Worm (Caenorhabditis elegans) whole organism, young adult: ENCODE results near the gene Y49F6B.2.

Experiments
- B0019.2 ChIP-seq: fragments of 200-800 bp; sonication (Bioruptor generic); conservative IDR thresholded peaks from 2 replicates; pipeline ENCODE4 v1.3.6; 2022; ENCODE audit warnings: missing genetic modification reagents, missing genetic modification characterization, missing compliant biosample characterization
- F49E8.2 ChIP-seq: sonication (generic microtip); optimal IDR thresholded peaks from 3 replicates; lab custom pipeline; 2017; ENCODE audit warnings: missing genetic modification characterization, mild to moderate bottlenecking, missing compliant biosample characterization, antibody characterized with exemption, moderate library complexity; ENCODE audit not compliant: insufficient read depth
- cebp-2 ChIP-seq: fragments of 200-800 bp; sonication (Bioruptor generic); IDR thresholded peaks from 2 replicates; pipeline ENCODE4 v1.3.6; 2022; ENCODE audit warnings: missing genetic modification characterization, missing compliant biosample characterization
- die-1 ChIP-seq: sonication (generic microtip); optimal IDR thresholded peaks from 2 replicates; lab custom pipeline; 2016; ENCODE audit warnings: missing genotype, mild to moderate bottlenecking, missing genetic modification characterization, missing compliant biosample characterization
- pha-4 ChIP-seq: fragments of 150-350 bp; sonication (generic microtip); optimal IDR thresholded peaks from 2 replicates; lab custom pipeline; 2014; ENCODE audit warnings: missing biosample characterization, missing genetic modification reagents, missing genetic modification characterization
- snpc-1.1 ChIP-seq: sonication (generic microtip); optimal IDR thresholded peaks from 2 replicates; lab custom pipeline; 2017; ENCODE audit warnings: missing genetic modification characterization, mild to moderate bottlenecking, missing compliant biosample characterization, antibody characterized with exemption, moderate library complexity, missing genotype, missing genetic modification reagents; ENCODE audit not compliant: insufficient read depth
- unc-62 ChIP-seq: fragments of 150-350 bp; optimal IDR thresholded peaks from 2 replicates; lab custom pipeline; 2014; ENCODE audit warnings: missing biosample characterization, missing genetic modification reagents, missing genetic modification characterization
- ztf-22 ChIP-seq: fragments of 200-800 bp; sonication (Bioruptor generic); optimal IDR thresholded peaks from 2 replicates; lab custom pipeline; 2018; ENCODE audit warnings: mild to moderate bottlenecking, missing genetic modification characterization, moderate library complexity, missing compliant biosample characterization

DNA sequence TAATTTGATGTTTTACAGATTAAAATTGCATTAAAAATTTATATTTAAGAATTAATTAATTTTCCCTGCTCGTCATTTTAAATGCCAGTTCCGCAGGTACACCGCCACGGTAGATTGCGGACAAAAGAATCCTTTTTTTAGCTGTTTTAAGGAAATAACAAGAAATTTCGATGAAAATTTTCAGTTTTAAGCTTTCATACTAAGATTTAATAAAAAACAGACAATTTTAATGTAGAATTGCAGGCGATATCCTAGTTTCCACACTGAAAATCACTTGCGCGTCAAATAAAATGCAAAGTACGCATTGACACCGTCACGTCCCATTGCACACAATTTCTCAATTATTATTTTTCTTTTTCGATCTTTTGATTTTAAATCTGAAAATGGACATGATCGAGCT is 50.7 kb downstream of the Y49F6B.2 start, which contains the start of gene dnc-3:
- no peak for TF ChIP-seq F49E8.2 (tag; lab: Kevin White, UChicago)
- no peak for TF ChIP-seq cebp-2 (GFP tag; lab: Robert Waterston, UW)
- no peak for TF ChIP-seq ztf-22
- no peak for TF ChIP-seq unc-62 (GFP tag; lab: Kevin White, UChicago)
- no peak for TF ChIP-seq snpc-1.1
- no peak for TF ChIP-seq pha-4 (tag; lab: Kevin White, UChicago)
- TF ChIP-seq B0019.2 (GFP tag; lab: Robert Waterston, UW) = no peak
- TF ChIP-seq die-1 (tag; lab: Kevin White, UChicago) = no peak
